Worm (Caenorhabditis elegans): ENCODE measurements around the gene drh-1.
"Not testable (repeated sequence)": the region's sequence is repeated elsewhere in the genome, so short reads cannot be mapped to it uniquely, and the experiment has no call there.

The drh-1 gene

ce11 chrIV:6591010-6591746 is 22.0 kb downstream of the drh-1 start, which contains the start of the genes nspb-1 and nspb-2:
TSS of gene nspb-1 (minus strand) at chrIV:6591110.
TSS of gene nspb-2 (plus strand) at chrIV:6591696.
- TF ChIP-seq vab-7 (GFP tag; IDR thresholded peaks at IDR 0.05); F49E8.2 (tag; optimal IDR thresholded peaks at IDR 0.05; ENCODE audit: borderline replicate concordance); tag-97 (GFP tag; IDR thresholded peaks at IDR 0.05): not testable (repeated sequence)

ce11 chrIV:6590029-6590428 is 23.1 kb downstream of the drh-1 start, which contains the start of the genes lec-11 and irld-7:
TSS of gene lec-11 (minus strand) at chrIV:6590154.
TSS of gene irld-7 (plus strand) at chrIV:6590360.
- TF ChIP-seq F26F4.8 (GFP tag; conservative IDR thresholded peaks at IDR 0.05) (no peak), D1046.2 (GFP tag; IDR thresholded peaks at IDR 0.05) (no peak), pqm-1 (tag; optimal IDR thresholded peaks at IDR 0.05) (peak; percentile 80), nhr-28 (tag; optimal IDR thresholded peaks at IDR 0.05) (peak; percentile 50), php-3 (GFP tag; IDR thresholded peaks at IDR 0.05) (peak; percentile 65), daf-16 (GFP tag; optimal IDR thresholded peaks at IDR 0.05) (no peak), daf-16 (tag; optimal IDR thresholded peaks at IDR 0.05) (peak; percentile 33), snpc-1.2 (GFP tag; IDR thresholded peaks at IDR 0.05) (no peak), dmd-6 (GFP tag; IDR thresholded peaks at IDR 0.05) (peak; percentile 73)

ce11 chrIV:6588080-6588613 is 25.0 kb downstream of the drh-1 start:
- peak; percentile 51; the same call in 1 of the 2 replicates for TF ChIP-seq snpc-1.2 (GFP tag; IDR thresholded peaks at IDR 0.05)
- 0 out of 2 replicates have a peak, but pooled peaks have one; percentile 14 for TF ChIP-seq lin-38 (GFP tag; IDR thresholded peaks at IDR 0.05)
- TF ChIP-seq fos-1 (tag; optimal IDR thresholded peaks at IDR 0.05): no peak
- TF ChIP-seq nhr-6 (tag; optimal IDR thresholded peaks at IDR 0.05): no peak

ce11 chrIV:6585397-6585921 is 27.7 kb downstream of the drh-1 start, which contains the start of the genes F38A5.2 and dnj-11:
TSS of gene F38A5.2 (minus strand) at chrIV:6585400.
TSS of gene dnj-11 (plus strand) at chrIV:6585871.
- TF ChIP-seq ama-1 (optimal IDR thresholded peaks at IDR 0.05) (no peak), attf-4 (tag; optimal IDR thresholded peaks at IDR 0.05) (no peak), rbr-2 (tag; optimal IDR thresholded peaks at IDR 0.05) (peak; percentile 60), unc-39 (tag; optimal IDR thresholded peaks at IDR 0.05) (no peak), nhr-11 (tag; optimal IDR thresholded peaks at IDR 0.05) (peak; percentile 50), unc-130 (GFP tag; optimal IDR thresholded peaks at IDR 0.05) (peak; percentile 46), skn-1 (tag; optimal IDR thresholded peaks at IDR 0.05) (no peak), mdl-1 (tag; optimal IDR thresholded peaks at IDR 0.05) (no peak), egl-43 (GFP tag; IDR thresholded peaks at IDR 0.05) (no peak), mes-2 (tag; optimal IDR thresholded peaks at IDR 0.05; ENCODE audit: poor library complexity, severe bottlenecking) (peak; percentile 89), dmd-6 (GFP tag; IDR thresholded peaks at IDR 0.05) (peak; percentile 34; the same call in 1 of the 2 replicates), aly-2 (tag; optimal IDR thresholded peaks at IDR 0.05) (no peak), snpc-1.2 (GFP tag; IDR thresholded peaks at IDR 0.05) (peak; percentile 66), hif-1 (tag; optimal IDR thresholded peaks at IDR 0.05) (peak in 1 of 2 experiments; percentile 55), dmd-8 (GFP tag; IDR thresholded peaks at IDR 0.05) (no peak), Y75B8A.6 (GFP tag; IDR thresholded peaks at IDR 0.05) (no peak), dpl-1 (GFP tag; optimal IDR thresholded peaks at IDR 0.05) (peak; percentile 80), ces-1 (GFP tag; optimal IDR thresholded peaks at IDR 0.05) (no peak), duxl-1 (tag; optimal IDR thresholded peaks at IDR 0.05; ENCODE audit: poor library complexity) (peak; percentile 26), set-16 (GFP tag; IDR thresholded peaks at IDR 0.05) (no peak), hlh-30 (tag; optimal IDR thresholded peaks at IDR 0.05; ENCODE audit: insufficient read depth) (peak; percentile 70), fkh-10 (GFP tag; optimal IDR thresholded peaks at IDR 0.05) (peak; percentile 38), nhr-76 (tag; optimal IDR thresholded peaks at IDR 0.05) (no peak), ceh-28 (tag; optimal IDR thresholded peaks at IDR 0.05) (no peak), R02D3.7 (tag; optimal IDR thresholded peaks at IDR 0.05) (no peak), F37D6.2 (tag; optimal IDR thresholded peaks at IDR 0.05) (no peak), saeg-2 (GFP tag; IDR thresholded peaks at IDR 0.05) (no peak), hlh-11 (tag; optimal IDR thresholded peaks at IDR 0.05) (peak; percentile 58), snpc-4 (tag; optimal IDR thresholded peaks at IDR 0.05) (peak; percentile 43), nhr-42 (GFP tag; IDR thresholded peaks at IDR 0.05) (no peak), lin-13 (GFP tag; optimal IDR thresholded peaks at IDR 0.05) (peak; percentile 50)

Data from whole organism, L4 larva.